Worm (Caenorhabditis elegans) whole organism, L3 larva: Measurements from ENCODE around the gene rack-1.

Experiments used
- R02D3.7 ChIP-seq: fragments of 150-350 bp; optimal IDR thresholded peaks from 2 replicates; lab custom pipeline; 2014; ENCODE audit warnings: missing biosample characterization, missing genetic modification characterization
- ZK546.5 ChIP-seq: sonication (generic microtip); optimal IDR thresholded peaks from 2 replicates; lab custom pipeline; 2017; ENCODE audit warnings: missing biosample characterization, missing genetic modification characterization
- aly-2 ChIP-seq: fragments of 150-350 bp; optimal IDR thresholded peaks from 2 replicates; lab custom pipeline; 2014; ENCODE audit warnings: missing biosample characterization, missing genetic modification characterization
- ama-1 ChIP-seq: fragments of 150-350 bp; optimal IDR thresholded peaks from 2 replicates; lab custom pipeline; 2018
- ceh-28 ChIP-seq: fragments of 150-350 bp; optimal IDR thresholded peaks from 2 replicates; lab custom pipeline; 2014; ENCODE audit warnings: missing biosample characterization, missing genetic modification reagents, missing genetic modification characterization
- ceh-82 ChIP-seq: fragments of 150-350 bp; optimal IDR thresholded peaks from 2 replicates; lab custom pipeline; 2014; ENCODE audit warnings: missing biosample characterization, missing genetic modification characterization
- ceh-9 ChIP-seq: sonication (generic microtip); optimal IDR thresholded peaks from 2 replicates; lab custom pipeline; 2018; ENCODE audit warnings: missing biosample characterization, missing genetic modification characterization
- daf-12 ChIP-seq: fragments of 150-350 bp; optimal IDR thresholded peaks from 2 replicates; lab custom pipeline; 2014; ENCODE audit warnings: missing biosample characterization, missing genetic modification reagents, missing genetic modification characterization
- egl-27 ChIP-seq: sonication (generic microtip); optimal IDR thresholded peaks from 4 replicates; lab custom pipeline; 2017; ENCODE audit warnings: missing biosample characterization, missing genetic modification reagents, missing genetic modification characterization
- egl-5 ChIP-seq: fragments of 150-350 bp; optimal IDR thresholded peaks from 2 replicates; lab custom pipeline; 2017; ENCODE audit warnings: missing biosample characterization, missing genetic modification reagents, missing genetic modification characterization, inconsistent platforms
- elt-1 ChIP-seq: fragments of 150-350 bp; optimal IDR thresholded peaks from 2 replicates; lab custom pipeline; 2014; ENCODE audit warnings: missing biosample characterization, missing genetic modification characterization
- elt-2 ChIP-seq: sonication (generic microtip); optimal IDR thresholded peaks from 2 replicates; lab custom pipeline; 2016; ENCODE audit warnings: missing genetic modification reagents, mild to moderate bottlenecking, missing genetic modification characterization, missing compliant biosample characterization
- elt-3 ChIP-seq, 3 experiments: fragments of 150-350 bp in 1 of 3; sonication (generic microtip) in 2 of 3; optimal IDR thresholded peaks; 2 replicates in 2 of 3; 4 replicates in 1 of 3; lab custom pipeline; 2014 to 2017; ENCODE audit warnings: missing biosample characterization in 3 of 3, missing genetic modification characterization in 3 of 3
- eor-1 ChIP-seq, 2 experiments: fragments of 150-350 bp; optimal IDR thresholded peaks; 2 replicates each; lab custom pipeline; 2014 to 2018; ENCODE audit warnings: missing biosample characterization in 2 of 2, missing genetic modification characterization in 2 of 2
- fkh-10 ChIP-seq: sonication (generic microtip); optimal IDR thresholded peaks from 2 replicates; lab custom pipeline; 2017; ENCODE audit warnings: missing biosample characterization, missing genetic modification reagents, missing genetic modification characterization
- fkh-2 ChIP-seq: fragments of 150-350 bp; optimal IDR thresholded peaks from 2 replicates; lab custom pipeline; 2014; ENCODE audit warnings: missing biosample characterization, missing genetic modification reagents, missing genetic modification characterization
- fos-1 ChIP-seq: fragments of 150-350 bp; optimal IDR thresholded peaks from 2 replicates; lab custom pipeline; 2014; ENCODE audit warnings: missing biosample characterization, missing genetic modification characterization
- hmg-11 ChIP-seq: sonication (generic microtip); optimal IDR thresholded peaks from 2 replicates; lab custom pipeline; 2016; ENCODE audit warnings: missing genetic modification characterization, missing compliant biosample characterization
- jun-1 ChIP-seq: fragments of 150-350 bp; optimal IDR thresholded peaks from 2 replicates; lab custom pipeline; 2014; ENCODE audit warnings: missing biosample characterization, missing genetic modification reagents, missing genetic modification characterization
- lin-39 ChIP-seq: fragments of 150-350 bp; optimal IDR thresholded peaks from 2 replicates; lab custom pipeline; 2018; ENCODE audit warnings: missing biosample characterization, missing genetic modification reagents, missing genetic modification characterization
- lsy-12 ChIP-seq: sonication (generic microtip); optimal IDR thresholded peaks from 2 replicates; lab custom pipeline; 2016; ENCODE audit warnings: mild to moderate bottlenecking, missing genetic modification characterization, missing compliant biosample characterization
- mdl-1 ChIP-seq: fragments of 150-350 bp; optimal IDR thresholded peaks from 2 replicates; lab custom pipeline; 2014; ENCODE audit warnings: missing biosample characterization, missing genetic modification characterization
- mml-1 ChIP-seq: fragments of 150-350 bp; sonication (generic microtip); optimal IDR thresholded peaks from 3 replicates; lab custom pipeline; 2014; ENCODE audit warnings: missing biosample characterization, missing genetic modification characterization
- nfya-1 ChIP-seq: sonication (generic microtip); optimal IDR thresholded peaks from 2 replicates; lab custom pipeline; 2017; ENCODE audit warnings: missing genetic modification characterization, mild to moderate bottlenecking, missing compliant biosample characterization, antibody characterized with exemption, moderate library complexity; ENCODE audit not compliant: insufficient read depth
- nhr-11 ChIP-seq: fragments of 150-350 bp; optimal IDR thresholded peaks from 2 replicates; lab custom pipeline; 2014; ENCODE audit warnings: missing biosample characterization, missing genetic modification characterization
- nhr-12 ChIP-seq: fragments of 150-350 bp; optimal IDR thresholded peaks from 2 replicates; lab custom pipeline; 2014; ENCODE audit warnings: missing biosample characterization, missing genetic modification characterization
- nhr-23 ChIP-seq: fragments of 150-350 bp; optimal IDR thresholded peaks from 2 replicates; lab custom pipeline; 2014; ENCODE audit warnings: missing biosample characterization, missing genetic modification reagents, missing genetic modification characterization
- nhr-237 ChIP-seq: fragments of 150-350 bp; optimal IDR thresholded peaks from 2 replicates; lab custom pipeline; 2014; ENCODE audit warnings: missing biosample characterization, missing genetic modification characterization
- nhr-25 ChIP-seq: sonication (generic microtip); optimal IDR thresholded peaks from 2 replicates; lab custom pipeline; 2017; ENCODE audit warnings: missing biosample characterization, missing genetic modification characterization
- nhr-28 ChIP-seq: fragments of 150-350 bp; optimal IDR thresholded peaks from 2 replicates; lab custom pipeline; 2014; ENCODE audit warnings: missing biosample characterization, missing genetic modification characterization
- nhr-43 ChIP-seq: sonication (generic microtip); optimal IDR thresholded peaks from 2 replicates; lab custom pipeline; 2016; ENCODE audit warnings: mild to moderate bottlenecking, missing genetic modification characterization, missing compliant biosample characterization; ENCODE audit not compliant: poor library complexity, severe bottlenecking
- nhr-67 ChIP-seq: fragments of 150-350 bp; optimal IDR thresholded peaks from 2 replicates; lab custom pipeline; 2014; ENCODE audit warnings: missing biosample characterization, missing genetic modification characterization
- nhr-76 ChIP-seq: fragments of 150-350 bp; sonication (generic microtip); optimal IDR thresholded peaks from 5 replicates; lab custom pipeline; 2014; ENCODE audit warnings: missing biosample characterization, missing genetic modification characterization
- nhr-77 ChIP-seq: fragments of 150-350 bp; optimal IDR thresholded peaks from 2 replicates; lab custom pipeline; 2014; ENCODE audit warnings: missing biosample characterization, missing genetic modification characterization
- pha-4 ChIP-seq: fragments of 150-350 bp; optimal IDR thresholded peaks from 2 replicates; lab custom pipeline; 2014; ENCODE audit warnings: missing biosample characterization, missing genetic modification reagents, missing genetic modification characterization
- pqm-1 ChIP-seq: fragments of 150-350 bp; optimal IDR thresholded peaks from 2 replicates; lab custom pipeline; 2017; ENCODE audit warnings: missing biosample characterization, missing genetic modification characterization, inconsistent platforms
- sea-2 ChIP-seq: fragments of 150-350 bp; sonication (generic microtip); optimal IDR thresholded peaks from 4 replicates; lab custom pipeline; 2014; ENCODE audit warnings: missing biosample characterization, missing genetic modification reagents, missing genetic modification characterization
- skn-1 ChIP-seq: fragments of 150-350 bp; optimal IDR thresholded peaks from 2 replicates; lab custom pipeline; 2014; ENCODE audit warnings: missing biosample characterization, missing genetic modification characterization
- snpc-4 ChIP-seq: fragments of 150-350 bp; optimal IDR thresholded peaks from 2 replicates; lab custom pipeline; 2014; ENCODE audit warnings: missing biosample characterization, missing genetic modification characterization
- tbx-2 ChIP-seq: sonication (generic microtip); optimal IDR thresholded peaks from 2 replicates; lab custom pipeline; 2016; ENCODE audit warnings: mild to moderate bottlenecking, missing genetic modification characterization, missing compliant biosample characterization
- unc-39 ChIP-seq: sonication (generic microtip); optimal IDR thresholded peaks from 4 replicates; lab custom pipeline; 2017; ENCODE audit warnings: missing biosample characterization, missing genetic modification characterization
- unc-62 ChIP-seq: fragments of 150-350 bp; sonication (generic microtip); optimal IDR thresholded peaks from 4 replicates; lab custom pipeline; 2014; ENCODE audit warnings: missing biosample characterization, missing genetic modification reagents, missing genetic modification characterization
- zag-1 ChIP-seq: fragments of 150-350 bp; optimal IDR thresholded peaks from 2 replicates; lab custom pipeline; 2014; ENCODE audit warnings: missing biosample characterization, missing genetic modification characterization
- ztf-11 ChIP-seq: fragments of 150-350 bp; optimal IDR thresholded peaks from 2 replicates; lab custom pipeline; 2014; ENCODE audit warnings: missing biosample characterization, missing genetic modification characterization
- ztf-4 ChIP-seq: fragments of 150-350 bp; optimal IDR thresholded peaks from 2 replicates; lab custom pipeline; 2014; ENCODE audit warnings: missing biosample characterization, missing genetic modification characterization

The rack-1 gene

DNA sequence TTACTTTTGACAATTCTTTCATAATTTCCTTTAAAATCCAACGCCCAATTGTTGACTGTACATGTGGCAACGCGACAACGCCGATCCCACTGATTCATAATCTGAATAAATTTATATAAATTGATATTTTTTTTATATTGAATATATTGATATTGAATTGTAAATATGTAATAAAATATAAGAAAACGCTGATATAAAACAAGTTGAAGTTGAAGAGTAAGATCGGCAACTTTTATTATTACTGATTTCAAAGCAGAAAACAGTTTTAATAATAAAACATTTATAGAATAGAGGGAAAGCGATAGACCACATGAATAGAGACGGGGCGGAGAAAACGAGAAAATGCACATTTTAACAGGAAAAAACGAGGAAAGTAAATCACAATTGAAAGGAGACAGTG is 42.7 kb downstream of the rack-1 start, which contains the start of gene qns-1:
TSS of gene qns-1 (minus strand) at position 101 of the 400 bp plus-strand sequence.
- no peak for TF ChIP-seq mdl-1 (tag; lab: Kevin White, UChicago)
- no peak for TF ChIP-seq nhr-77
- no peak for TF ChIP-seq nhr-12 (tag; lab: Kevin White, UChicago)
- no peak for TF ChIP-seq ztf-4 (tag; lab: Kevin White, UChicago)
- no peak for TF ChIP-seq skn-1 (tag; lab: Kevin White, UChicago)
- TF ChIP-seq tbx-2 (tag; lab: Kevin White, UChicago): no peak
- TF ChIP-seq nhr-23: no peak
- no peak for TF ChIP-seq fos-1
- no peak for TF ChIP-seq R02D3.7 (tag; lab: Kevin White, UChicago)
- no peak for TF ChIP-seq hmg-11 (tag; lab: Kevin White, UChicago)
- TF ChIP-seq nhr-28 (tag; lab: Kevin White, UChicago): no peak
- TF ChIP-seq egl-27 (tag; lab: Kevin White, UChicago): no peak
- no peak for TF ChIP-seq nhr-11 (tag; lab: Kevin White, UChicago)
- no peak for TF ChIP-seq nhr-237 (tag; lab: Kevin White, UChicago)
- no peak for TF ChIP-seq sea-2 (GFP tag; lab: Kevin White, UChicago)
- TF ChIP-seq pha-4 (tag; lab: Kevin White, UChicago): no peak
- TF ChIP-seq elt-2 (tag; lab: Kevin White, UChicago): no peak

DNA sequence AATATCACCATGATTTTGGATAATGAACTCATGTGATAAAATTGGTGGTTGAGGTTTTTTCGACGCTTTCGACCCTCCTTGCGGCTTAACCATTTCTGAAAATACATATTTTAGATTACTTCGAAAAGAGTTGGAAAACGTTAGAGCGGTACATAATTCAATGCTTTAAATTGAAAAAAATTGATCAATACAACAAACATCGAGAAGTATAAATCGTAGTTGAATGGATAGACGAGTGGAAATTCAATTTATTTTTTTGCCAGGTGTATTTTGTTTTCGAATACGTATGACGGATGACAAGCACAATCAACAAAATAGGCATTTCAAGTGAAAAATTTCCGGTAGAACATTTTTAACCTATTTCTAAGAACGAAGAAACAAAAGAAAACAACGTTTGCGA is 44.7 kb downstream of the rack-1 start, which contains the start of gene tram-1:
TSS of gene tram-1 (minus strand) at position 101 of the 400 bp plus-strand sequence.
- TF ChIP-seq elt-3 (tag; optimal IDR thresholded peaks at IDR 0.05; lab: Kevin White, UChicago): no peak
- TF ChIP-seq ztf-11 (tag; lab: Kevin White, UChicago): no peak
- TF ChIP-seq nhr-43: no peak
- no peak for TF ChIP-seq eor-1 (tag; optimal IDR thresholded peaks at IDR 0.05; lab: Kevin White, UChicago)
- TF ChIP-seq nhr-77: no peak
- TF ChIP-seq ZK546.5 (tag; lab: Kevin White, UChicago): no peak
- no peak for TF ChIP-seq elt-1
- no peak for TF ChIP-seq daf-12 (tag; lab: Kevin White, UChicago)
- TF ChIP-seq ama-1 (lab: Kevin White, UChicago): no peak
- TF ChIP-seq, all 47 proteins: peak for 0

DNA sequence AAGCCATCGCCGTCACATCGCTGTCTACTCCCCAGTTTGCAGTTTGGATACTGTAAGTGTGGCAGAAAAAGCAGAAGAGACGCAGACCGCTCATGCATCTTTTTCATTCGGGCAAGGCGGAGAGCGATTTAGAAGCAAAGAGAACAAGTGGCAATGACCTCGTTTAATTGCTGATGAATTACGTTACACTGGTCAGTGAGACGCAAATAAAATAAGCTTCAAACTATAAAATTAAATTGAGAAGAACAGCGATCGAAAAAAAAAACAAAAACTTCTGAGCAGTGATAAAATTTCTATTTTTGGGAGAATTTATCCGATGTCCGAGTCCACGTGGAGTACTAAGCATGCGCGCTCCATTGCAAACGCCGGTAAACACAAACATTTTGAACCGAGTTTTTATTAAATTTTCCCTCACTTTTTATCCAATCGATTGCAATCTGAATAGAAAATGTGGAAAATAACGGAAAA is 45.7 kb downstream of the rack-1 start, which contains the start of gene C24F3.2:
TSS of gene C24F3.2 (plus strand) at position 418 of the 468 bp plus-strand sequence.
- TF ChIP-seq ama-1 (lab: Kevin White, UChicago) (no peak), ztf-4 (tag; lab: Kevin White, UChicago) (no peak), nhr-76 (tag; lab: Kevin White, UChicago) (no peak), nhr-77 (no peak), fkh-10 (peak; percentile 4), nhr-23 (peak; percentile 89), eor-1 (tag; optimal IDR thresholded peaks at IDR 0.05; lab: Kevin White, UChicago) (no peak), sea-2 (GFP tag; lab: Kevin White, UChicago) (no peak), fos-1 (no peak), elt-3 (tag; optimal IDR thresholded peaks at IDR 0.05; lab: Kevin White, UChicago) (no peak), nhr-237 (tag; lab: Kevin White, UChicago) (no peak), nhr-12 (tag; lab: Kevin White, UChicago) (no peak), nhr-67 (tag; lab: Kevin White, UChicago) (no peak), jun-1 (tag; lab: Kevin White, UChicago) (peak; percentile 48), fkh-2 (no peak), zag-1 (tag; lab: Kevin White, UChicago) (no peak), hmg-11 (tag; lab: Kevin White, UChicago) (no peak), lin-39 (tag; lab: Kevin White, UChicago) (peak; percentile 75), pha-4 (tag; lab: Kevin White, UChicago) (peak; percentile 55), tbx-2 (tag; lab: Kevin White, UChicago) (peak; percentile 3), nfya-1 (tag; lab: Kevin White, UChicago) (peak; percentile 88), R02D3.7 (tag; lab: Kevin White, UChicago) (no peak), mdl-1 (tag; lab: Kevin White, UChicago) (no peak), elt-2 (tag; lab: Kevin White, UChicago) (peak; percentile 35), elt-1 (no peak), unc-62 (GFP tag; lab: Kevin White, UChicago) (peak; percentile 14), ZK546.5 (tag; lab: Kevin White, UChicago) (no peak), aly-2 (tag; lab: Kevin White, UChicago) (no peak), nhr-25 (tag; lab: Kevin White, UChicago) (peak; percentile 96), nhr-11 (tag; lab: Kevin White, UChicago) (no peak), lsy-12 (tag; lab: Kevin White, UChicago) (peak; percentile 70), unc-39 (tag; lab: Kevin White, UChicago) (no peak), ceh-28 (no peak), egl-5 (tag; lab: Kevin White, UChicago) (peak; percentile 73), ceh-9 (no peak), ztf-11 (tag; lab: Kevin White, UChicago) (no peak), egl-27 (tag; lab: Kevin White, UChicago) (no peak), mml-1 (tag; lab: Kevin White, UChicago) (no peak), daf-12 (tag; lab: Kevin White, UChicago) (no peak), nhr-43 (no peak), snpc-4 (tag; lab: Kevin White, UChicago) (no peak), nhr-28 (tag; lab: Kevin White, UChicago) (no peak), skn-1 (tag; lab: Kevin White, UChicago) (peak; percentile 19), pqm-1 (tag; lab: Kevin White, UChicago) (no peak), ceh-82 (tag; lab: Kevin White, UChicago) (no peak)
